Worm (Caenorhabditis elegans) whole organism, L1 larva: ENCODE data around the gene ins-31.

ENCODE experiments used
- C04F5.9 ChIP-seq: sonication (generic microtip); optimal IDR thresholded peaks from 2 replicates; lab custom pipeline; 2016; ENCODE audit warnings: missing genetic modification characterization, missing compliant biosample characterization
- F16B12.6 ChIP-seq: fragments of 150-350 bp; optimal IDR thresholded peaks from 2 replicates; lab custom pipeline; 2014; ENCODE audit warnings: missing biosample characterization, missing genetic modification characterization
- aly-2 ChIP-seq: fragments of 150-350 bp; optimal IDR thresholded peaks from 2 replicates; lab custom pipeline; 2014; ENCODE audit warnings: missing biosample characterization, missing genetic modification characterization
- ceh-82 ChIP-seq, 3 experiments: fragments of 150-350 bp in 1 of 3; sonication (generic microtip) in 2 of 3; optimal IDR thresholded peaks; 2 replicates each; lab custom pipeline; 2014 to 2017; ENCODE audit warnings: missing biosample characterization in 3 of 3, missing genetic modification characterization in 3 of 3
- efl-1 ChIP-seq, 4 experiments: fragments of 150-350 bp; optimal IDR thresholded peaks in 3 of 4; peaks in 1 of 4; 1 replicate in 1 of 4; 2 replicates in 3 of 4; lab custom pipeline; 2014; ENCODE audit warnings: missing biosample characterization in 2 of 4, missing genetic modification characterization in 2 of 4, missing genetic modification reagents in 2 of 4
- egl-27 ChIP-seq, 2 experiments: fragments of 150-350 bp in 1 of 2; sonication (generic microtip); optimal IDR thresholded peaks; 3 replicates each; lab custom pipeline; 2017 to 2018; ENCODE audit warnings: missing biosample characterization in 2 of 2, missing genetic modification characterization in 2 of 2, missing genetic modification reagents in 2 of 2
- fos-1 ChIP-seq: fragments of 150-350 bp; optimal IDR thresholded peaks from 2 replicates; lab custom pipeline; 2014; ENCODE audit warnings: missing biosample characterization, missing genetic modification characterization
- jun-1 ChIP-seq: fragments of 150-350 bp; optimal IDR thresholded peaks from 2 replicates; lab custom pipeline; 2014; ENCODE audit warnings: missing biosample characterization, missing genetic modification reagents, missing genetic modification characterization
- lin-14 ChIP-seq: fragments of 200-800 bp; sonication (Bioruptor generic); optimal IDR thresholded peaks from 2 replicates; lab custom pipeline; 2018; ENCODE audit warnings: mild to moderate bottlenecking, missing genetic modification characterization, moderate library complexity, missing compliant biosample characterization
- mef-2 ChIP-seq: fragments of 150-350 bp; optimal IDR thresholded peaks from 2 replicates; lab custom pipeline; 2014; ENCODE audit warnings: missing biosample characterization, missing genetic modification characterization
- nhr-11 ChIP-seq: fragments of 150-350 bp; optimal IDR thresholded peaks from 2 replicates; lab custom pipeline; 2014; ENCODE audit warnings: missing biosample characterization, missing genetic modification characterization
- skn-1 ChIP-seq: fragments of 150-350 bp; optimal IDR thresholded peaks from 2 replicates; lab custom pipeline; 2014; ENCODE audit warnings: missing biosample characterization, missing genetic modification characterization
- snpc-4 ChIP-seq: fragments of 150-350 bp; optimal IDR thresholded peaks from 2 replicates; lab custom pipeline; 2014; ENCODE audit warnings: missing biosample characterization, missing genetic modification characterization
- unc-62 ChIP-seq: fragments of 150-350 bp; optimal IDR thresholded peaks from 2 replicates; lab custom pipeline; 2014; ENCODE audit warnings: missing biosample characterization, missing genetic modification reagents, missing genetic modification characterization

DNA sequence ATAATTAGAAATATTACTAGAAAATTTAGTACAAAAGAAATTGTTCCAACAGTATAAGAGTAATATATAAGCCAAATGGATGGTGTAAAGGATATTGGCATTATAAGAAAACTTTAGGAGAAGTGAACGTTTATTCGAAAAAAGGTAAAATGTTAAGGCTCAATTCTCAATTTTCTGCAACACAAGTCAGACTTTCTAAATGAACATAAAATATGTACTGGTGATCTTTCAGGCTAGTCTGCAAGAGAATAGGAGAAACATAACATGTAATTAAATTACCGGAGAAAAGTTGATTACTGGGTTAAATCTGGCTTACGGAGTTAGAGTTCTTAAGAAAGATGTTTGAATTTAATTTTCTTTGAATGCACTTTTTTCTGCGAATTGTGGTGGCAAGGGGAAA lies 29.9 kb downstream of the ins-31 start, which contains the start of gene sri-33:
- TF ChIP-seq jun-1 (tag; lab: Kevin White, UChicago): no peak
- TF ChIP-seq F16B12.6 (tag; lab: Kevin White, UChicago): no peak
- TF ChIP-seq skn-1 (tag; lab: Kevin White, UChicago): no peak
- TF ChIP-seq mef-2 (tag; lab: Kevin White, UChicago): no peak
- no peak for TF ChIP-seq egl-27 (tag; optimal IDR thresholded peaks at IDR 0.05; lab: Kevin White, UChicago)
- TF ChIP-seq snpc-4 (tag; lab: Kevin White, UChicago): no peak
- TF ChIP-seq nhr-11 (tag; lab: Kevin White, UChicago): no peak
- no peak for TF ChIP-seq lin-14 (GFP tag; lab: Kevin White, UChicago)
- no peak for TF ChIP-seq unc-62 (GFP tag; lab: Kevin White, UChicago)
- TF ChIP-seq aly-2: no peak
- TF ChIP-seq ceh-82 (tag; optimal IDR thresholded peaks at IDR 0.05; lab: Kevin White, UChicago): no peak
- no peak for TF ChIP-seq fos-1 (tag; lab: Kevin White, UChicago)
- no peak for TF ChIP-seq efl-1 (optimal IDR thresholded peaks at IDR 0.05; lab: Kevin White, UChicago)
- TF ChIP-seq efl-1 (GFP tag; optimal IDR thresholded peaks at IDR 0.05 in 1 of 2; lab: Kevin White, UChicago): no peak
- TF ChIP-seq C04F5.9 (tag; lab: Kevin White, UChicago): no peak
